Worm (Caenorhabditis elegans) whole organism, mixed stage, embryonic: Measurements from ENCODE around the gene srx-102.

Experiments
- M03D4.4 ChIP-seq: sonication (generic microtip); optimal IDR thresholded peaks from 2 replicates; lab custom pipeline; 2017; ENCODE audit warnings: mild to moderate bottlenecking, missing genetic modification characterization, missing compliant biosample characterization
- bed-3 ChIP-seq: fragments of 200-800 bp; sonication (Bioruptor generic); optimal IDR thresholded peaks from 3 replicates; lab custom pipeline; 2018; ENCODE audit warnings: mild to moderate bottlenecking, missing genetic modification characterization, moderate library complexity, missing compliant biosample characterization
- blmp-1 ChIP-seq: fragments of 150-350 bp; optimal IDR thresholded peaks from 2 replicates; lab custom pipeline; 2014; ENCODE audit warnings: missing biosample characterization, missing genetic modification characterization
- ceh-39 ChIP-seq: fragments of 150-350 bp; optimal IDR thresholded peaks from 2 replicates; lab custom pipeline; 2014; ENCODE audit warnings: missing biosample characterization, missing genetic modification characterization
- ceh-83 ChIP-seq: fragments of 200-800 bp; sonication (Bioruptor generic); optimal IDR thresholded peaks from 2 replicates; lab custom pipeline; 2018; ENCODE audit warnings: mild to moderate bottlenecking, missing genetic modification characterization, missing compliant biosample characterization
- ces-1 ChIP-seq: fragments of 150-350 bp; optimal IDR thresholded peaks from 2 replicates; lab custom pipeline; 2014; ENCODE audit warnings: missing biosample characterization, missing genetic modification reagents, missing genetic modification characterization
- cnd-1 ChIP-seq: fragments of 200-800 bp; sonication (Bioruptor generic); optimal IDR thresholded peaks from 2 replicates; lab custom pipeline; 2018; ENCODE audit warnings: mild to moderate bottlenecking, missing genetic modification characterization, missing compliant biosample characterization
- drap-1 ChIP-seq: fragments of 200-800 bp; sonication (Bioruptor generic); optimal IDR thresholded peaks from 3 replicates; lab custom pipeline; 2018; ENCODE audit warnings: mild to moderate bottlenecking, missing genetic modification characterization, missing compliant biosample characterization
- elt-1 ChIP-seq: sonication (generic microtip); optimal IDR thresholded peaks from 2 replicates; lab custom pipeline; 2017; ENCODE audit warnings: missing genetic modification characterization, mild to moderate bottlenecking, missing compliant biosample characterization, antibody characterized with exemption, moderate library complexity, borderline replicate concordance; ENCODE audit not compliant: insufficient read depth
- elt-3 ChIP-seq: fragments of 150-350 bp; optimal IDR thresholded peaks from 2 replicates; lab custom pipeline; 2014; ENCODE audit warnings: missing biosample characterization, missing genetic modification characterization
- flh-1 ChIP-seq: fragments of 200-800 bp; sonication (Bioruptor generic); optimal IDR thresholded peaks from 2 replicates; lab custom pipeline; 2018; ENCODE audit warnings: mild to moderate bottlenecking, missing genetic modification characterization, moderate library complexity, missing compliant biosample characterization
- ham-2 ChIP-seq: fragments of 200-800 bp; sonication (Bioruptor generic); optimal IDR thresholded peaks from 2 replicates; lab custom pipeline; 2018; ENCODE audit warnings: mild to moderate bottlenecking, missing genetic modification characterization, missing compliant biosample characterization
- hlh-1 ChIP-seq: fragments of 150-350 bp; optimal IDR thresholded peaks from 2 replicates; lab custom pipeline; 2014; ENCODE audit warnings: missing biosample characterization, missing genetic modification reagents, missing genetic modification characterization
- lin-13 ChIP-seq: fragments of 150-350 bp; optimal IDR thresholded peaks from 2 replicates; lab custom pipeline; 2014; ENCODE audit warnings: missing biosample characterization, missing genetic modification characterization
- lin-32 ChIP-seq: fragments of 200-800 bp; sonication (Bioruptor generic); optimal IDR thresholded peaks from 2 replicates; lab custom pipeline; 2018; ENCODE audit warnings: mild to moderate bottlenecking, missing genetic modification characterization, missing compliant biosample characterization
- lsy-2 ChIP-seq: fragments of 150-350 bp; optimal IDR thresholded peaks from 2 replicates; lab custom pipeline; 2014; ENCODE audit warnings: missing biosample characterization, missing genetic modification characterization
- mab-5 ChIP-seq: fragments of 150-350 bp; optimal IDR thresholded peaks from 2 replicates; lab custom pipeline; 2014; ENCODE audit warnings: missing biosample characterization, missing genetic modification characterization
- mep-1 ChIP-seq: fragments of 150-350 bp; optimal IDR thresholded peaks from 2 replicates; lab custom pipeline; 2017; ENCODE audit warnings: missing biosample characterization, missing genetic modification reagents, missing genetic modification characterization, inconsistent platforms
- mls-2 ChIP-seq: sonication (generic microtip); optimal IDR thresholded peaks from 2 replicates; lab custom pipeline; 2016; ENCODE audit warnings: mild to moderate bottlenecking, missing genetic modification characterization, moderate library complexity, missing compliant biosample characterization
- nhr-12 ChIP-seq: fragments of 150-350 bp; optimal IDR thresholded peaks from 2 replicates; lab custom pipeline; 2014; ENCODE audit warnings: missing biosample characterization, missing genetic modification characterization
- nhr-2 ChIP-seq: fragments of 150-350 bp; optimal IDR thresholded peaks from 2 replicates; lab custom pipeline; 2014; ENCODE audit warnings: missing biosample characterization, missing genetic modification characterization
- nhr-237 ChIP-seq: fragments of 150-350 bp; optimal IDR thresholded peaks from 2 replicates; lab custom pipeline; 2014; ENCODE audit warnings: missing biosample characterization, missing genetic modification characterization
- nhr-28 ChIP-seq: fragments of 150-350 bp; optimal IDR thresholded peaks from 2 replicates; lab custom pipeline; 2014; ENCODE audit warnings: missing biosample characterization, missing genetic modification characterization
- nhr-76 ChIP-seq: sonication (generic microtip); optimal IDR thresholded peaks from 2 replicates; lab custom pipeline; 2017; ENCODE audit warnings: missing biosample characterization, missing genetic modification characterization
- pha-4 ChIP-seq: fragments of 150-350 bp; optimal IDR thresholded peaks from 2 replicates; lab custom pipeline; 2018; ENCODE audit warnings: missing biosample characterization, missing genetic modification reagents, missing genetic modification characterization
- sem-2 ChIP-seq: fragments of 200-800 bp; sonication (Bioruptor generic); optimal IDR thresholded peaks from 2 replicates; lab custom pipeline; 2018; ENCODE audit warnings: mild to moderate bottlenecking, missing genetic modification characterization, missing compliant biosample characterization
- snpc-4 ChIP-seq: fragments of 150-350 bp; optimal IDR thresholded peaks from 2 replicates; lab custom pipeline; 2014; ENCODE audit warnings: missing biosample characterization, missing genetic modification characterization
- tbx-8 ChIP-seq: fragments of 200-800 bp; sonication (Bioruptor generic); optimal IDR thresholded peaks from 2 replicates; lab custom pipeline; 2018; ENCODE audit warnings: mild to moderate bottlenecking, missing genetic modification characterization, moderate library complexity, missing compliant biosample characterization
- unc-39 ChIP-seq: fragments of 150-350 bp; optimal IDR thresholded peaks from 2 replicates; lab custom pipeline; 2014; ENCODE audit warnings: missing biosample characterization, missing genetic modification characterization
- unc-62 ChIP-seq: fragments of 150-350 bp; optimal IDR thresholded peaks from 2 replicates; lab custom pipeline; 2014; ENCODE audit warnings: missing biosample characterization, missing genetic modification reagents, missing genetic modification characterization
- zip-8 ChIP-seq: fragments of 150-350 bp; optimal IDR thresholded peaks from 2 replicates; lab custom pipeline; 2014; ENCODE audit warnings: missing biosample characterization, missing genetic modification characterization
- ztf-11 ChIP-seq: fragments of 150-350 bp; optimal IDR thresholded peaks from 2 replicates; lab custom pipeline; 2014; ENCODE audit warnings: missing biosample characterization, missing genetic modification characterization

The srx-102 gene

ce11 chrII:3699591-3699990 is 5.0 kb upstream of the srx-102 start, which contains the start of gene srx-104:
Gene srx-104 (minus strand): TSS chrII:3699691.
- TF ChIP-seq cnd-1 (tag; lab: Kevin White, UChicago) (no peak), bed-3 (GFP tag; lab: Kevin White, UChicago) (no peak), M03D4.4 (tag; lab: Kevin White, UChicago) (no peak), unc-39 (tag; lab: Kevin White, UChicago) (no peak), pha-4 (tag; lab: Kevin White, UChicago) (no peak), zip-8 (tag; lab: Kevin White, UChicago) (no peak), nhr-12 (tag; lab: Kevin White, UChicago) (no peak), nhr-237 (tag; lab: Kevin White, UChicago) (no peak), ceh-39 (no peak), mep-1 (tag; lab: Kevin White, UChicago) (no peak), ceh-83 (GFP tag; lab: Kevin White, UChicago) (no peak), nhr-28 (tag; lab: Kevin White, UChicago) (no peak), elt-1 (tag; lab: Kevin White, UChicago) (no peak)

- TF ChIP-seq elt-3 (tag; lab: Kevin White, UChicago): no peak
- no peak for TF ChIP-seq flh-1
- no peak for TF ChIP-seq unc-39 (tag; lab: Kevin White, UChicago)
- no peak for TF ChIP-seq nhr-28 (tag; lab: Kevin White, UChicago)
- no peak for TF ChIP-seq ceh-39
- TF ChIP-seq unc-62 (GFP tag; lab: Kevin White, UChicago): no peak
- no peak for TF ChIP-seq hlh-1
- no peak for TF ChIP-seq ham-2 (GFP tag; lab: Kevin White, UChicago)
- TF ChIP-seq mab-5 (tag; lab: Kevin White, UChicago): no peak
- no peak for TF ChIP-seq bed-3 (GFP tag; lab: Kevin White, UChicago)
- TF ChIP-seq lsy-2 (tag; lab: Kevin White, UChicago): no peak
Observed at ce11 chrII:3690646-3691045, 3.9 kb downstream of the srx-102 start, which contains the start of gene srx-101. Gene srx-101 (minus strand): TSS chrII:3690746.

ce11 chrII:3688333-3688732 is 6.2 kb downstream of the srx-102 start, which contains the start of gene ifas-1:
Gene ifas-1 (minus strand): TSS chrII:3688719.
- TF ChIP-seq unc-39 (tag; lab: Kevin White, UChicago) (no peak), tbx-8 (GFP tag; lab: Kevin White, UChicago) (no peak), nhr-12 (tag; lab: Kevin White, UChicago) (no peak), nhr-76 (tag; lab: Kevin White, UChicago) (no peak), nhr-2 (tag; lab: Kevin White, UChicago) (no peak), lsy-2 (tag; lab: Kevin White, UChicago) (no peak), sem-2 (GFP tag; lab: Kevin White, UChicago) (no peak), drap-1 (GFP tag; lab: Kevin White, UChicago) (no peak), nhr-28 (tag; lab: Kevin White, UChicago) (no peak), ztf-11 (tag; lab: Kevin White, UChicago) (no peak), lin-32 (GFP tag; lab: Kevin White, UChicago) (no peak), ces-1 (no peak), ham-2 (GFP tag; lab: Kevin White, UChicago) (no peak), pha-4 (tag; lab: Kevin White, UChicago) (no peak), mls-2 (tag; lab: Kevin White, UChicago) (no peak)

ce11 chrII:3684487-3685067 is 10.0 kb downstream of the srx-102 start:
- peak; percentile 77 for TF ChIP-seq zip-8 (tag; lab: Kevin White, UChicago)
- no peak for TF ChIP-seq nhr-12 (tag; lab: Kevin White, UChicago)
- no peak for TF ChIP-seq pha-4 (tag; lab: Kevin White, UChicago)

- TF ChIP-seq unc-62 (GFP tag; lab: Kevin White, UChicago) (peak; percentile 66), snpc-4 (tag; lab: Kevin White, UChicago) (no peak), nhr-28 (tag; lab: Kevin White, UChicago) (no peak), blmp-1 (tag; lab: Kevin White, UChicago) (no peak), hlh-1 (peak; percentile 82), mep-1 (tag; lab: Kevin White, UChicago) (peak; percentile 26), pha-4 (tag; lab: Kevin White, UChicago) (peak; percentile 10), lin-13 (tag; lab: Kevin White, UChicago) (peak; percentile 22)
Observed at ce11 chrII:3682770-3683234, 11.8 kb downstream of the srx-102 start, which contains the start of gene F19B10.1. Gene F19B10.1 (plus strand): TSS chrII:3683184.
